Worm (Caenorhabditis elegans): ENCODE data around the gene dhs-25.
A peak's percentile ranks its signal among the peaks of the same experiment; 100 is the strongest.

The dhs-25 gene

DNA sequence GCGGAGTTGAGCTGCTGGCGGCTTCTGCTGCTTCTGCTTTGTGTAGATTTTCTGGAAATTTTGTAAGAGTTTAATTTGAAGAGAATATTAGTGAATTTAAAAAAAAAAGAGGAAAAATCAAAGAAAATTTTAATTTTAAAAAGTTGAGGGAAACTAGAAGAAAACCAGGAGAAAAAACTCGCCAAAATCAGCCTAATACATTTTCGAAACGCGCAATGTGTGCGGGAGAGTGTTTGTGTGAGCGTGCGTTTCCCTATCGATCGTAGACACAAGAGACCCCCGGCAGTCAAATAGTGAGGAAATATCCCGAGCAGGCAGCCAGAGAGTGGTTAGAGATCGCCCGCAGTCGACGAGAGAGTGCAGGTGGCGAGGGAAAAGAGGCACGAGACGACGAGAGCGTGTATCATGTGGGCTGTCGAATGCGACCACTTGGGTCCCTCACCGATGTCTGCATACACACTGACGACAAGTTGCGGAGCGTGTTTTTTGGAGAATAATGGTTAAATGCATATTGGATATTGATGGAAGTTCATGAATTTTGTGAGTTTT is 39.7 kb upstream of the dhs-25 start, which contains the start of gene zfp-3 (continued):
- TF ChIP-seq ekl-4 (GFP tag; IDR thresholded peaks at IDR 0.05) (peak; percentile 92), K12H6.12 (tag; optimal IDR thresholded peaks at IDR 0.05) (peak; percentile 91), ztf-6 (GFP tag; IDR thresholded peaks at IDR 0.05) (no peak), hmg-1.2 (GFP tag; IDR thresholded peaks at IDR 0.05) (peak; percentile 93), ccch-3 (GFP tag; optimal IDR thresholded peaks at IDR 0.05) (no peak), K11D2.4 (GFP tag; IDR thresholded peaks at IDR 0.05) (peak; percentile 89), let-526 (GFP tag; IDR thresholded peaks at IDR 0.05) (peak; percentile 80; the same call in 1 of the 2 replicates), tbx-9 (tag; optimal IDR thresholded peaks at IDR 0.05; ENCODE audit: borderline replicate concordance) (no peak), lin-54 (GFP tag; optimal IDR thresholded peaks at IDR 0.05) (peak; percentile 65), D2030.7 (GFP tag; IDR thresholded peaks at IDR 0.05) (no peak), ama-1 (optimal IDR thresholded peaks at IDR 0.05) (no peak), ama-1 (GFP tag; optimal IDR thresholded peaks at IDR 0.05) (no peak), ztf-26 (tag; optimal IDR thresholded peaks at IDR 0.05) (peak; percentile 91), lir-1 (GFP tag; conservative IDR thresholded peaks at IDR 0.05) (peak; percentile 80), egrh-3 (GFP tag; IDR thresholded peaks at IDR 0.05) (peak; percentile 47; the same call in 1 of the 2 replicates), Y53G8AR.9 (GFP tag; conservative IDR thresholded peaks at IDR 0.05) (peak; percentile 77; the same call in 1 of the 2 replicates), atf-7 (tag; optimal IDR thresholded peaks at IDR 0.05) (peak; percentile 92), hlh-12 (tag; optimal IDR thresholded peaks at IDR 0.05) (no peak), somi-1 (GFP tag; optimal IDR thresholded peaks at IDR 0.05) (peak; percentile 75), hmg-20 (GFP tag; IDR thresholded peaks at IDR 0.05) (peak; percentile 53; the same call in 1 of the 2 replicates), hrde-1 (tag; optimal IDR thresholded peaks at IDR 0.05; ENCODE audit: borderline replicate concordance) (no peak), athp-1 (tag; optimal IDR thresholded peaks at IDR 0.05) (peak; percentile 92), ets-4 (GFP tag; optimal IDR thresholded peaks at IDR 0.05) (peak; percentile 19), B0336.3 (GFP tag; IDR thresholded peaks at IDR 0.05) (peak; percentile 88), bed-1 (GFP tag; IDR thresholded peaks at IDR 0.05) (no peak), B0019.2 (GFP tag; conservative IDR thresholded peaks at IDR 0.05) (no peak), zfh-2 (GFP tag; conservative IDR thresholded peaks at IDR 0.05) (peak; percentile 97), aptf-3 (GFP tag; IDR thresholded peaks at IDR 0.05) (no peak), ztf-22 (GFP tag; optimal IDR thresholded peaks at IDR 0.05) (peak; percentile 61), F52B5.7 (tag; optimal IDR thresholded peaks at IDR 0.05) (peak; percentile 31), mcd-1 (GFP tag; IDR thresholded peaks at IDR 0.05) (peak; percentile 84), Y56A3A.18 (GFP tag; IDR thresholded peaks at IDR 0.05) (0 out of 2 replicates have a peak, but pooled peaks have one; percentile 50), snpc-4 (GFP tag; optimal IDR thresholded peaks at IDR 0.05) (peak; percentile 55), snpc-4 (tag; optimal IDR thresholded peaks at IDR 0.05) (peak; percentile 45 to 78 (median 68)), F33H1.4 (GFP tag; IDR thresholded peaks at IDR 0.05) (peak; percentile 56), zim-3 (tag; optimal IDR thresholded peaks at IDR 0.05) (no peak), nhr-80 (tag; optimal IDR thresholded peaks at IDR 0.05) (peak; percentile 76), egl-44 (GFP tag; IDR thresholded peaks at IDR 0.05) (peak; percentile 83), snpc-1.1 (tag; optimal IDR thresholded peaks at IDR 0.05; ENCODE audit: insufficient read depth) (no peak), attf-5 (GFP tag; optimal IDR thresholded peaks at IDR 0.05) (peak; percentile 96), efl-1 (GFP tag; optimal IDR thresholded peaks at IDR 0.05) (no peak), unc-62 (GFP tag; optimal IDR thresholded peaks at IDR 0.05) (no peak), die-1 (tag; optimal IDR thresholded peaks at IDR 0.05) (peak; percentile 11), sea-2 (GFP tag; IDR thresholded peaks at IDR 0.05) (peak; percentile 47; the same call in 1 of the 2 replicates), C06A6.2 (GFP tag; conservative IDR thresholded peaks at IDR 0.05) (peak; percentile 91), rcor-1 (GFP tag; IDR thresholded peaks at IDR 0.05) (peak; percentile 55), ztf-18 (tag; optimal IDR thresholded peaks at IDR 0.05) (peak; percentile 39), pbrm-1 (GFP tag; IDR thresholded peaks at IDR 0.05) (peak; percentile 90), tbp1 (GFP tag; optimal IDR thresholded peaks at IDR 0.05) (peak; percentile 67)

Measured in whole organism, young adult.